Worm (Caenorhabditis elegans): ENCODE data around the gene srsx-18.

- TF ChIP-seq blmp-1 (tag; optimal IDR thresholded peaks at IDR 0.05) (no peak), pha-4 (tag; optimal IDR thresholded peaks at IDR 0.05) (no peak), lin-32 (GFP tag; optimal IDR thresholded peaks at IDR 0.05) (no peak), ceh-83 (GFP tag; optimal IDR thresholded peaks at IDR 0.05) (no peak), ztf-11 (tag; optimal IDR thresholded peaks at IDR 0.05) (no peak), snpc-4 (tag; optimal IDR thresholded peaks at IDR 0.05) (no peak), elt-3 (tag; optimal IDR thresholded peaks at IDR 0.05) (no peak)
Measured at ce11 chrV:5972582-5972981, 50.2 kb downstream of the srsx-18 start.
